Worm (Caenorhabditis elegans): ENCODE data around the gene clk-1.

- TF ChIP-seq elt-4 (tag; optimal IDR thresholded peaks at IDR 0.05): no peak
- TF ChIP-seq K02D7.2 (tag; optimal IDR thresholded peaks at IDR 0.05): no peak
- TF ChIP-seq ama-1 (optimal IDR thresholded peaks at IDR 0.05): no peak
- TF ChIP-seq dmd-4 (tag; optimal IDR thresholded peaks at IDR 0.05; ENCODE audit: borderline replicate concordance): no peak
- TF ChIP-seq sdc-2 (tag; optimal IDR thresholded peaks at IDR 0.05): no peak
- no peak for TF ChIP-seq Y22D7AL.16 (tag; optimal IDR thresholded peaks at IDR 0.05)
- TF ChIP-seq F13H6.1 (tag; optimal IDR thresholded peaks at IDR 0.05): no peak
- TF ChIP-seq ceh-24 (tag; optimal IDR thresholded peaks at IDR 0.05): no peak
- no peak for TF ChIP-seq nhr-11 (tag; optimal IDR thresholded peaks at IDR 0.05)
- no peak for TF ChIP-seq fax-1 (tag; optimal IDR thresholded peaks at IDR 0.05)
- TF ChIP-seq pag-3 (tag; optimal IDR thresholded peaks at IDR 0.05; ENCODE audit: borderline replicate concordance): no peak
- no peak for TF ChIP-seq pqm-1 (tag; optimal IDR thresholded peaks at IDR 0.05)
- no peak for TF ChIP-seq ceh-6 (GFP tag; optimal IDR thresholded peaks at IDR 0.05)
- no peak for TF ChIP-seq hlh-30 (tag; optimal IDR thresholded peaks at IDR 0.05; ENCODE audit: insufficient read depth)
These were observed 10.2 kb downstream of the clk-1 start, which contains the start of gene T15B12.1 for ce11 chrIII:5287877-5288276.
